Fruit fly (Drosophila melanogaster) S2 (cell line): ENCODE measurements around the gene aust.

Source experiments
- CG8478 ChIP-seq: fragments of >200 bp; optimal IDR thresholded peaks from 2 replicates; lab custom pipeline; 2018
- CTCF ChIP-seq, 2 experiments: fragments of >200 bp; optimal IDR thresholded peaks; 2 replicates each; lab custom pipeline; 2018

dm6 chr2L:9206401-9206800 lies 44.4 kb downstream of the aust start:
- TF ChIP-seq CTCF (optimal IDR thresholded peaks at IDR 0.05; lab: Kevin White, UChicago), result no peak
- no peak for TF ChIP-seq CG8478
